Fruit fly (Drosophila melanogaster) whole organism, embryonic: ENCODE data around the gene CG44261.

Experiments
- Aef1 ChIP-seq: fragments of 200-800 bp; sonication (Bioruptor generic); IDR thresholded peaks from 3 replicates; pipeline ENCODE4 v1.3.6; 2022; ENCODE audit warnings: missing biosample characterization, missing genetic modification characterization
- Asciz ChIP-seq: fragments of 200-800 bp; sonication (Bioruptor generic); optimal IDR thresholded peaks from 2 replicates; lab custom pipeline; 2017; ENCODE audit warnings: missing biosample characterization, mild to moderate bottlenecking, missing genetic modification characterization, missing genetic modification reagents
- CG10267 ChIP-seq: fragments of 200-800 bp; sonication (Bioruptor generic); optimal IDR thresholded peaks from 2 replicates; lab custom pipeline; 2018; ENCODE audit warnings: missing biosample characterization, mild to moderate bottlenecking, missing genetic modification characterization, moderate library complexity
- CG10321 ChIP-seq: fragments of 200-800 bp; sonication (Bioruptor generic); IDR thresholded peaks from 2 replicates; pipeline ENCODE4 v1.3.6; 2022; ENCODE audit warnings: missing biosample characterization, missing genetic modification characterization
- CG12071 ChIP-seq: fragments of 200-800 bp; sonication (Bioruptor generic); optimal IDR thresholded peaks from 3 replicates; lab custom pipeline; 2018; ENCODE audit warnings: missing biosample characterization, mild to moderate bottlenecking, missing genetic modification characterization
- CG12391 ChIP-seq: fragments of 200-800 bp; sonication (Bioruptor generic); optimal IDR thresholded peaks from 3 replicates; lab custom pipeline; 2018; ENCODE audit warnings: missing biosample characterization, mild to moderate bottlenecking, missing genetic modification characterization, moderate library complexity
- CG12659 ChIP-seq: fragments of 200-800 bp; sonication (Bioruptor generic); optimal IDR thresholded peaks from 3 replicates; lab custom pipeline; 2017; ENCODE audit warnings: mild to moderate bottlenecking, missing biosample characterization, missing genetic modification reagents, missing genetic modification characterization
- CG12942 ChIP-seq: fragments of 200-800 bp; sonication (Bioruptor generic); optimal IDR thresholded peaks from 3 replicates; lab custom pipeline; 2016; ENCODE audit warnings: missing biosample characterization, missing genetic modification characterization
- CG13123 ChIP-seq: fragments of 200-800 bp; sonication (Bioruptor generic); optimal IDR thresholded peaks from 2 replicates; lab custom pipeline; 2016; ENCODE audit warnings: missing biosample characterization, missing genetic modification characterization
- CG13287 ChIP-seq: fragments of 200-800 bp; sonication (Bioruptor generic); IDR thresholded peaks from 2 replicates; pipeline ENCODE4 v1.3.6; 2022; ENCODE audit warnings: missing biosample characterization, missing genetic modification characterization; ENCODE audit not compliant: partially characterized antibody
- CG14860 ChIP-seq: fragments of 200-800 bp; sonication (Bioruptor generic); IDR thresholded peaks from 3 replicates; pipeline ENCODE4 v1.3.6; 2022; ENCODE audit warnings: missing biosample characterization, missing genetic modification characterization; ENCODE audit not compliant: partially characterized antibody
- CG15514 ChIP-seq: fragments of 200-800 bp; sonication (Bioruptor generic); optimal IDR thresholded peaks from 3 replicates; lab custom pipeline; 2017; ENCODE audit warnings: missing biosample characterization, missing genetic modification characterization, mild to moderate bottlenecking, moderate library complexity, missing genetic modification reagents
- CG18262 ChIP-seq: fragments of 200-800 bp; optimal IDR thresholded peaks from 3 replicates; lab custom pipeline; 2019; ENCODE audit warnings: missing biosample characterization, mild to moderate bottlenecking, missing genetic modification characterization, moderate library complexity
- CG1832 ChIP-seq: fragments of 200-800 bp; sonication (Bioruptor generic); optimal IDR thresholded peaks from 2 replicates; lab custom pipeline; 2017; ENCODE audit warnings: missing biosample characterization, mild to moderate bottlenecking, missing genetic modification characterization, inconsistent platforms
- CG2678 ChIP-seq: fragments of 200-800 bp; sonication (Bioruptor generic); optimal IDR thresholded peaks from 3 replicates; lab custom pipeline; 2019; ENCODE audit warnings: missing biosample characterization, mild to moderate bottlenecking, missing genetic modification characterization, moderate library complexity
- CG30020 ChIP-seq: fragments of 200-800 bp; optimal IDR thresholded peaks from 2 replicates; lab custom pipeline; 2019; ENCODE audit warnings: missing biosample characterization, mild to moderate bottlenecking, missing genetic modification characterization, moderate library complexity
- CG30403 ChIP-seq: fragments of 200-800 bp; sonication (Bioruptor generic); optimal IDR thresholded peaks from 3 replicates; lab custom pipeline; 2016; ENCODE audit warnings: missing biosample characterization, missing genetic modification characterization
- CG3726 ChIP-seq: fragments of 200-800 bp; sonication (Bioruptor generic); IDR thresholded peaks from 3 replicates; pipeline ENCODE4, ENCODE4 v1.3.6; 2022; ENCODE audit warnings: missing biosample characterization, missing genetic modification characterization
- CG4854 ChIP-seq: fragments of 200-800 bp; sonication (Bioruptor generic); optimal IDR thresholded peaks from 2 replicates; lab custom pipeline; 2016; ENCODE audit warnings: missing biosample characterization, missing genetic modification characterization, inconsistent platforms
- CG5180 ChIP-seq: fragments of 200-800 bp; sonication (Bioruptor generic); optimal IDR thresholded peaks from 3 replicates; lab custom pipeline; 2017; ENCODE audit warnings: missing biosample characterization, missing genetic modification characterization, mild to moderate bottlenecking, moderate library complexity, missing genetic modification reagents
- CG5953 ChIP-seq: fragments of 200-800 bp; sonication (Bioruptor generic); IDR thresholded peaks from 2 replicates; pipeline ENCODE4 v1.3.6; 2022; ENCODE audit warnings: missing biosample characterization, missing genetic modification characterization
- CG6791 ChIP-seq: fragments of 200-800 bp; sonication (Bioruptor generic); IDR thresholded peaks from 3 replicates; pipeline ENCODE4 v1.3.6; 2022; ENCODE audit warnings: missing biosample characterization, missing genetic modification characterization; ENCODE audit not compliant: partially characterized antibody
- CG7556 ChIP-seq: fragments of 200-800 bp; sonication (Bioruptor generic); optimal IDR thresholded peaks from 2 replicates; lab custom pipeline; 2017; ENCODE audit warnings: missing biosample characterization, mild to moderate bottlenecking, missing genetic modification characterization
- CG9797 ChIP-seq: fragments of 200-800 bp; sonication (Bioruptor generic); optimal IDR thresholded peaks from 3 replicates; lab custom pipeline; 2018; ENCODE audit warnings: missing biosample characterization, mild to moderate bottlenecking, missing genetic modification characterization
- CHES-1-like ChIP-seq: fragments of 200-800 bp; sonication (Bioruptor generic); optimal IDR thresholded peaks from 2 replicates; lab custom pipeline; 2016; ENCODE audit warnings: missing biosample characterization, missing genetic modification characterization
- Camta ChIP-seq: fragments of 200-800 bp; sonication (Bioruptor generic); optimal IDR thresholded peaks from 2 replicates; lab custom pipeline; 2016; ENCODE audit warnings: missing biosample characterization, missing genetic modification characterization
- Deaf1 ChIP-seq: fragments of 200-800 bp; optimal IDR thresholded peaks from 3 replicates; lab custom pipeline; 2019; ENCODE audit warnings: missing biosample characterization, mild to moderate bottlenecking, missing genetic modification characterization, moderate library complexity
- Fer3 ChIP-seq: fragments of 200-800 bp; sonication (Bioruptor generic); optimal IDR thresholded peaks from 2 replicates; lab custom pipeline; 2018; ENCODE audit warnings: missing biosample characterization, mild to moderate bottlenecking, missing genetic modification characterization, moderate library complexity
- MBD-R2 ChIP-seq: fragments of 200-800 bp; sonication (Bioruptor generic); IDR thresholded peaks from 2 replicates; pipeline ENCODE4 v1.3.6; 2022; ENCODE audit warnings: missing biosample characterization, missing genetic modification characterization
- NC2α ChIP-seq: fragments of 200-800 bp; sonication (Bioruptor generic); optimal IDR thresholded peaks from 2 replicates; lab custom pipeline; 2016; ENCODE audit warnings: missing biosample characterization, missing genetic modification characterization
- Pdp1 ChIP-seq, 2 experiments: fragments of 200-800 bp; sonication (Bioruptor generic); optimal IDR thresholded peaks; 3 replicates each; lab custom pipeline; 2016; ENCODE audit warnings: missing biosample characterization in 2 of 2, missing genetic modification characterization in 2 of 2, mild to moderate bottlenecking in 1 of 2, moderate library complexity in 1 of 2
- Ravus ChIP-seq: fragments of 200-800 bp; sonication (Bioruptor generic); IDR thresholded peaks from 2 replicates; pipeline ENCODE4 v1.3.6; 2022; ENCODE audit warnings: missing biosample characterization, missing genetic modification characterization
- abd-A ChIP-seq: fragments of 200-800 bp; sonication (Bioruptor generic); optimal IDR thresholded peaks from 3 replicates; lab custom pipeline; 2019; ENCODE audit warnings: missing biosample characterization, mild to moderate bottlenecking, missing genetic modification characterization, moderate library complexity
- bowl ChIP-seq: fragments of 200-800 bp; sonication (Bioruptor generic); IDR thresholded peaks from 2 replicates; pipeline ENCODE4 v1.3.6; 2022; ENCODE audit warnings: missing biosample characterization, missing genetic modification characterization
- cas ChIP-seq: fragments of 200-800 bp; sonication (Bioruptor generic); IDR thresholded peaks from 2 replicates; pipeline ENCODE4 v1.3.6; 2022; ENCODE audit warnings: missing biosample characterization, missing genetic modification characterization
- chif ChIP-seq, 2 experiments: fragments of 200-800 bp; sonication (Bioruptor generic); optimal IDR thresholded peaks; 3 replicates each; lab custom pipeline; 2016; ENCODE audit warnings: missing biosample characterization in 2 of 2, missing genetic modification characterization in 2 of 2
- crc ChIP-seq: fragments of 200-800 bp; sonication (Bioruptor generic); optimal IDR thresholded peaks from 2 replicates; lab custom pipeline; 2016; ENCODE audit warnings: missing biosample characterization, missing genetic modification characterization
- crp ChIP-seq, 2 experiments: fragments of 200-800 bp; sonication (Bioruptor generic); optimal IDR thresholded peaks; 2 replicates in 1 of 2; 3 replicates in 1 of 2; lab custom pipeline; 2017; ENCODE audit warnings: missing biosample characterization in 2 of 2, missing genetic modification characterization in 2 of 2, mild to moderate bottlenecking in 1 of 2, moderate library complexity in 1 of 2
- danr ChIP-seq: fragments of 200-800 bp; sonication (Bioruptor generic); IDR thresholded peaks from 2 replicates; pipeline ENCODE4 v1.3.6; 2022; ENCODE audit warnings: missing biosample characterization, missing genetic modification characterization
- ewg ChIP-seq: fragments of 200-800 bp; sonication (Bioruptor generic); optimal IDR thresholded peaks from 3 replicates; lab custom pipeline; 2017; ENCODE audit warnings: mild to moderate bottlenecking, missing biosample characterization, missing genetic modification reagents, missing genetic modification characterization
- lab ChIP-seq: fragments of 200-800 bp; sonication (Bioruptor generic); optimal IDR thresholded peaks from 3 replicates; lab custom pipeline; 2017; ENCODE audit warnings: missing biosample characterization, missing genetic modification characterization, mild to moderate bottlenecking, moderate library complexity, missing genetic modification reagents
- onecut ChIP-seq: fragments of 200-800 bp; sonication (Bioruptor generic); IDR thresholded peaks from 2 replicates; pipeline ENCODE4 v1.3.6; 2022; ENCODE audit warnings: missing biosample characterization, missing genetic modification characterization
- otp ChIP-seq: fragments of 200-800 bp; sonication (Bioruptor generic); IDR thresholded peaks from 3 replicates; pipeline ENCODE4, ENCODE4 v1.3.6; 2022; ENCODE audit warnings: missing biosample characterization, missing genetic modification characterization
- pita ChIP-seq: fragments of 200-800 bp; sonication (Bioruptor generic); optimal IDR thresholded peaks from 2 replicates; lab custom pipeline; 2017; ENCODE audit warnings: missing biosample characterization, mild to moderate bottlenecking, missing genetic modification characterization
- sens-2 ChIP-seq: fragments of 200-800 bp; sonication (Bioruptor generic); IDR thresholded peaks from 2 replicates; pipeline ENCODE4 v1.3.6; 2022; ENCODE audit warnings: missing biosample characterization, missing genetic modification characterization
- sima ChIP-seq: fragments of 200-800 bp; sonication (Bioruptor generic); optimal IDR thresholded peaks from 2 replicates; lab custom pipeline; 2016; ENCODE audit warnings: missing biosample characterization, missing genetic modification characterization
- sqz ChIP-seq: fragments of 200-800 bp; sonication (Bioruptor generic); optimal IDR thresholded peaks from 3 replicates; lab custom pipeline; 2018; ENCODE audit warnings: missing biosample characterization, mild to moderate bottlenecking, missing genetic modification characterization
- stc ChIP-seq: fragments of 200-800 bp; sonication (Bioruptor generic); IDR thresholded peaks from 2 replicates; pipeline ENCODE4 v1.3.6; 2022; ENCODE audit warnings: missing biosample characterization, missing genetic modification characterization
- tup ChIP-seq: fragments of 200-800 bp; sonication (Bioruptor generic); optimal IDR thresholded peaks from 2 replicates; lab custom pipeline; 2016; ENCODE audit warnings: missing biosample characterization, mild to moderate bottlenecking, missing genetic modification characterization, moderate library complexity

CG44261 gene

DNA sequence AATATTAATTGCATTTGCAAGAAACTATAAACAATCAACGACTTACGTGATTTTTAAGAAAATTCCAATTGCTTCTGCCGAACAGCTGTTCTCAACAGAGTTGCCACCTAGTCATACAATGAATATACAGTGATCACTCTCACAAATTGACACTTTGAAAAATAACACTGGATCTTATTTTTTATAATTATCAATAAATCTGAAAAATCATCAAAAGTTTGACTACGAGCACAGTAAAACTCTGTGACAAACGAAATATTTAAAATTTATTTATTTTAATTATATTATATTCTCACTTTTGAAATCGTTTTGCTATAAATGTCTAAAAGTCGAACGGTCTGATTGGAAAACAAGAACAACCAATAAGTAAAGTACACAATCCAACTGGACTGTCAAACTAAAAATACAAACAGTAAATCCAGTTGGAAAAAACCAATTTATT is 8.0 kb downstream of the CG44261 start, which contains the start of gene CG34117 (continued):
- TF ChIP-seq CG14860 = no peak
- peak; percentile 4 for TF ChIP-seq tup (GFP tag; lab: Kevin White, UChicago)
- no peak for TF ChIP-seq pita (GFP tag; lab: Kevin White, UChicago)
- peak; percentile 58 for TF ChIP-seq sqz (GFP tag; lab: Kevin White, UChicago)
- TF ChIP-seq MBD-R2 = peak; percentile 94
- TF ChIP-seq CG12071 = peak; percentile 30
- peak; percentile 60 for TF ChIP-seq onecut (GFP tag; lab: Robert Waterston, UW)
- 0 out of 2 replicates have a peak, but pooled peaks have one; percentile 31 for TF ChIP-seq danr
- TF ChIP-seq CG1832 (GFP tag; lab: Kevin White, UChicago) = no peak
- no peak for TF ChIP-seq bowl (GFP tag; lab: Robert Waterston, UW)
- TF ChIP-seq CG5180 (GFP tag; lab: Kevin White, UChicago) = peak; percentile 53
- TF ChIP-seq CG10267 (tag; lab: Kevin White, UChicago) = peak; percentile 85
- peak; percentile 91 for TF ChIP-seq CG12391
- TF ChIP-seq CG10321 (GFP tag; lab: Robert Waterston, UW) = no peak
- TF ChIP-seq CG30020 = peak; percentile 49
- peak; percentile 69 for TF ChIP-seq CG13123 (GFP tag; lab: Kevin White, UChicago)
- TF ChIP-seq lab = peak; percentile 86
- TF ChIP-seq CG30403 (GFP tag; lab: Kevin White, UChicago) = peak; percentile 86
- peak; percentile 79 for TF ChIP-seq CG18262
- no peak for TF ChIP-seq CG6791 (GFP tag; lab: Robert Waterston, UW)
- 0 out of 2 replicates have a peak, but pooled peaks have one; percentile 18 for TF ChIP-seq cas
- TF ChIP-seq Deaf1 = peak; percentile 51
- 0 out of 3 replicates have a peak, but pooled peaks have one; percentile 17 for TF ChIP-seq CG3726 (GFP tag; lab: Robert Waterston, UW)
- TF ChIP-seq CG5953 = no peak; the same call in 1 of the 2 replicates
- TF ChIP-seq CG2678 (tag; lab: Kevin White, UChicago) = peak; percentile 85
- peak; percentile 75 for TF ChIP-seq CG7556 (GFP tag; lab: Kevin White, UChicago)
- TF ChIP-seq crp (GFP tag; optimal IDR thresholded peaks at IDR 0.05; lab: Kevin White, UChicago) = peak; percentile 86 to 95
- TF ChIP-seq Fer3 = peak; percentile 86
- TF ChIP-seq CG12942 (GFP tag; lab: Kevin White, UChicago) = peak; percentile 76
- TF ChIP-seq Asciz (GFP tag; lab: Kevin White, UChicago) = peak; percentile 39
- peak; percentile 72 for TF ChIP-seq stc
- peak; percentile 46 for TF ChIP-seq Camta (GFP tag; lab: Kevin White, UChicago)
- no peak for TF ChIP-seq NC2α (GFP tag; lab: Kevin White, UChicago)
- TF ChIP-seq CG9797 = no peak
- peak; percentile 33 for TF ChIP-seq ewg
- TF ChIP-seq crc = peak; percentile 21
- peak; percentile 78 for TF ChIP-seq Aef1 (GFP tag; lab: Robert Waterston, UW)
- TF ChIP-seq chif (GFP tag; optimal IDR thresholded peaks at IDR 0.05; lab: Kevin White, UChicago) = peak in 1 of 2 experiments; percentile 62
- TF ChIP-seq Ravus = peak; percentile 31
- peak; percentile 84 for TF ChIP-seq CG12659
- peak; percentile 56 for TF ChIP-seq CG13287 (GFP tag; lab: Robert Waterston, UW)
- peak; percentile 66; the same call in 2 of the 3 replicates for TF ChIP-seq otp (GFP tag; lab: Robert Waterston, UW)
- peak; percentile 24 for TF ChIP-seq abd-A (tag; lab: Kevin White, UChicago)
- peak; percentile 67 for TF ChIP-seq CG15514 (GFP tag; lab: Kevin White, UChicago)
- TF ChIP-seq sens-2 (GFP tag; lab: Robert Waterston, UW) = 0 out of 2 replicates have a peak, but pooled peaks have one; percentile 46
- peak; percentile 42 for TF ChIP-seq CG4854 (GFP tag; lab: Kevin White, UChicago)
- no peak for TF ChIP-seq sima (GFP tag; lab: Kevin White, UChicago)
- peak; percentile 12 for TF ChIP-seq CHES-1-like (GFP tag; lab: Kevin White, UChicago)
- TF ChIP-seq Pdp1 (GFP tag; optimal IDR thresholded peaks at IDR 0.05; lab: Kevin White, UChicago) = peak; percentile 57 to 93
